Worm (Caenorhabditis elegans): Measurements from ENCODE around the gene F38B6.6.

Gene F38B6.6

ce11 chrX:6638985-6639573, 50.8 kb downstream of the F38B6.6 start (continued):
- no peak for TF ChIP-seq unc-30 (tag; optimal IDR thresholded peaks at IDR 0.05)
- TF ChIP-seq lin-39 (tag; optimal IDR thresholded peaks at IDR 0.05) = no peak
- TF ChIP-seq vab-15 (tag; optimal IDR thresholded peaks at IDR 0.05) = no peak
- TF ChIP-seq fkh-8 (tag; optimal IDR thresholded peaks at IDR 0.05) = no peak
- TF ChIP-seq egl-27 (tag; optimal IDR thresholded peaks at IDR 0.05) = no peak
- no peak for TF ChIP-seq swsn-7 (tag; optimal IDR thresholded peaks at IDR 0.05)
- TF ChIP-seq ztf-11 (tag; optimal IDR thresholded peaks at IDR 0.05) = no peak
- TF ChIP-seq lin-14 (GFP tag; optimal IDR thresholded peaks at IDR 0.05) = peak; percentile 56

ce11 chrX:6637933-6638332, 52.0 kb downstream of the F38B6.6 start:
- TF ChIP-seq ztf-11 (tag; optimal IDR thresholded peaks at IDR 0.05) (no peak), unc-130 (tag; optimal IDR thresholded peaks at IDR 0.05) (no peak), lir-3 (tag; optimal IDR thresholded peaks at IDR 0.05; ENCODE audit: poor library complexity) (no peak)

ce11 chrX:6635173-6635572, 54.7 kb downstream of the F38B6.6 start, which contains the start of gene aexr-1:
TSS of gene aexr-1 (minus strand) at chrX:6635273.
- TF ChIP-seq fkh-4 (tag; optimal IDR thresholded peaks at IDR 0.05; ENCODE audit: borderline replicate concordance) (no peak), lin-35 (GFP tag; optimal IDR thresholded peaks at IDR 0.05) (no peak), snpc-4 (tag; optimal IDR thresholded peaks at IDR 0.05) (no peak), nhr-77 (tag; optimal IDR thresholded peaks at IDR 0.05) (no peak), nhr-28 (tag; optimal IDR thresholded peaks at IDR 0.05) (no peak), C04F5.9 (tag; optimal IDR thresholded peaks at IDR 0.05) (no peak), pax-3 (tag; optimal IDR thresholded peaks at IDR 0.05) (no peak)

All from whole organism, L1 larva.